Fruit fly (Drosophila melanogaster) whole organism, embryonic: ENCODE measurements around the gene Ndfip.
A peak's percentile ranks its signal among the peaks of the same experiment; 100 is the strongest.

Experiments used
- Adf1 ChIP-seq: fragments of 200-800 bp; sonication (Bioruptor generic); IDR thresholded peaks from 2 replicates; pipeline ENCODE4 v1.3.6; 2022; ENCODE audit warnings: missing biosample characterization, missing genetic modification characterization
- B-H2 ChIP-seq: fragments of 200-800 bp; sonication (Bioruptor generic); optimal IDR thresholded peaks from 2 replicates; lab custom pipeline; 2018; ENCODE audit warnings: missing biosample characterization, mild to moderate bottlenecking, missing genetic modification characterization
- CG11085 ChIP-seq: fragments of 200-800 bp; sonication (Bioruptor generic); IDR thresholded peaks from 2 replicates; pipeline ENCODE4 v1.3.6; 2022; ENCODE audit warnings: missing biosample characterization, missing genetic modification characterization
- CG11247 ChIP-seq: fragments of 200-800 bp; sonication (Bioruptor generic); IDR thresholded peaks from 2 replicates; pipeline ENCODE4 v1.3.6; 2022; ENCODE audit warnings: missing biosample characterization, missing genetic modification characterization
- CG11456 ChIP-seq: fragments of 200-800 bp; sonication (Bioruptor generic); IDR thresholded peaks from 3 replicates; pipeline ENCODE4 v1.3.6; 2022; ENCODE audit warnings: missing biosample characterization, missing genetic modification characterization
- CG13424 ChIP-seq: fragments of 200-800 bp; sonication (Bioruptor generic); optimal IDR thresholded peaks from 2 replicates; lab custom pipeline; 2019; ENCODE audit warnings: missing biosample characterization, mild to moderate bottlenecking, missing genetic modification characterization, moderate library complexity
- CG13624 ChIP-seq: fragments of 200-800 bp; sonication (Bioruptor generic); optimal IDR thresholded peaks from 2 replicates; lab custom pipeline; 2016; ENCODE audit warnings: missing biosample characterization, missing genetic modification characterization
- CG14710 ChIP-seq: fragments of 200-800 bp; sonication (Bioruptor generic); optimal IDR thresholded peaks from 3 replicates; lab custom pipeline; 2019; ENCODE audit warnings: missing biosample characterization, mild to moderate bottlenecking, missing genetic modification characterization, moderate library complexity
- CG15011 ChIP-seq: fragments of 200-800 bp; sonication (Bioruptor generic); optimal IDR thresholded peaks from 3 replicates; lab custom pipeline; 2018; ENCODE audit warnings: missing biosample characterization, mild to moderate bottlenecking, missing genetic modification characterization
- CG17568 ChIP-seq: fragments of 200-800 bp; sonication (Bioruptor generic); optimal IDR thresholded peaks from 2 replicates; lab custom pipeline; 2018; ENCODE audit warnings: missing biosample characterization, mild to moderate bottlenecking, missing genetic modification characterization, moderate library complexity
- CG18262 ChIP-seq: fragments of 200-800 bp; optimal IDR thresholded peaks from 3 replicates; lab custom pipeline; 2019; ENCODE audit warnings: missing biosample characterization, mild to moderate bottlenecking, missing genetic modification characterization, moderate library complexity
- CG2120 ChIP-seq: fragments of 200-800 bp; sonication (Bioruptor generic); optimal IDR thresholded peaks from 3 replicates; lab custom pipeline; 2016; ENCODE audit warnings: missing biosample characterization, missing genetic modification characterization
- CG2678 ChIP-seq: fragments of 200-800 bp; sonication (Bioruptor generic); optimal IDR thresholded peaks from 3 replicates; lab custom pipeline; 2019; ENCODE audit warnings: missing biosample characterization, mild to moderate bottlenecking, missing genetic modification characterization, moderate library complexity
- CG30020 ChIP-seq: fragments of 200-800 bp; optimal IDR thresholded peaks from 2 replicates; lab custom pipeline; 2019; ENCODE audit warnings: missing biosample characterization, mild to moderate bottlenecking, missing genetic modification characterization, moderate library complexity
- CG30431 ChIP-seq: fragments of 200-800 bp; sonication (Bioruptor generic); optimal IDR thresholded peaks from 2 replicates; lab custom pipeline; 2017; ENCODE audit warnings: missing biosample characterization, missing genetic modification characterization
- CG34224 ChIP-seq: fragments of 200-800 bp; sonication (Bioruptor generic); IDR thresholded peaks from 3 replicates; pipeline ENCODE4 v1.3.6; 2022; ENCODE audit warnings: missing biosample characterization, missing genetic modification characterization; ENCODE audit not compliant: partially characterized antibody
- CG3847 ChIP-seq: fragments of 200-800 bp; sonication (Bioruptor generic); IDR thresholded peaks from 2 replicates; pipeline ENCODE4 v1.3.6; 2022; ENCODE audit warnings: missing biosample characterization, missing genetic modification characterization
- CG4424 ChIP-seq: fragments of 200-800 bp; sonication (Bioruptor generic); optimal IDR thresholded peaks from 3 replicates; lab custom pipeline; 2016; ENCODE audit warnings: missing biosample characterization, missing genetic modification characterization
- CG4854 ChIP-seq: fragments of 200-800 bp; sonication (Bioruptor generic); optimal IDR thresholded peaks from 2 replicates; lab custom pipeline; 2016; ENCODE audit warnings: missing biosample characterization, missing genetic modification characterization, inconsistent platforms
- CG5245 ChIP-seq: fragments of 200-800 bp; sonication (Bioruptor generic); optimal IDR thresholded peaks from 3 replicates; lab custom pipeline; 2016; ENCODE audit warnings: missing biosample characterization, missing genetic modification characterization
- CG6791 ChIP-seq: fragments of 200-800 bp; sonication (Bioruptor generic); IDR thresholded peaks from 3 replicates; pipeline ENCODE4 v1.3.6; 2022; ENCODE audit warnings: missing biosample characterization, missing genetic modification characterization; ENCODE audit not compliant: partially characterized antibody
- CG7357 ChIP-seq: fragments of 200-800 bp; sonication (Bioruptor generic); IDR thresholded peaks from 3 replicates; pipeline ENCODE4 v1.3.6; 2022; ENCODE audit warnings: missing biosample characterization, missing genetic modification characterization
- CG7963 ChIP-seq: fragments of 200-800 bp; sonication (Bioruptor generic); IDR thresholded peaks from 3 replicates; pipeline ENCODE4 v1.3.6; 2022; ENCODE audit warnings: missing biosample characterization, missing genetic modification characterization; ENCODE audit not compliant: partially characterized antibody
- CG8388 ChIP-seq: fragments of 200-800 bp; sonication (Bioruptor generic); optimal IDR thresholded peaks from 2 replicates; lab custom pipeline; 2019; ENCODE audit warnings: missing biosample characterization, mild to moderate bottlenecking, missing genetic modification characterization, moderate library complexity
- CG9932 ChIP-seq: fragments of 200-800 bp; sonication (Bioruptor generic); IDR thresholded peaks from 2 replicates; pipeline ENCODE4 v1.3.6; 2022; ENCODE audit warnings: missing biosample characterization, missing genetic modification characterization
- CkIIα-i1 ChIP-seq: fragments of 200-800 bp; sonication (Bioruptor generic); IDR thresholded peaks from 2 replicates; pipeline ENCODE4 v1.3.6; 2022; ENCODE audit warnings: missing biosample characterization, missing genetic modification characterization
- Dek ChIP-seq: fragments of 200-800 bp; sonication (Bioruptor generic); optimal IDR thresholded peaks from 3 replicates; lab custom pipeline; 2019; ENCODE audit warnings: missing biosample characterization, mild to moderate bottlenecking, missing genetic modification characterization, moderate library complexity
- Dref ChIP-seq: fragments of 200-800 bp; sonication (Bioruptor generic); IDR thresholded peaks from 2 replicates; pipeline ENCODE4 v1.3.6; 2022; ENCODE audit warnings: missing biosample characterization, missing genetic modification characterization
- ERR ChIP-seq: fragments of 200-800 bp; sonication (Bioruptor generic); optimal IDR thresholded peaks from 2 replicates; lab custom pipeline; 2016; ENCODE audit warnings: missing biosample characterization, missing genetic modification characterization
- Hey ChIP-seq: fragments of 200-800 bp; sonication (Bioruptor generic); optimal IDR thresholded peaks from 3 replicates; lab custom pipeline; 2018; ENCODE audit warnings: missing biosample characterization, mild to moderate bottlenecking, missing genetic modification characterization
- Mes4 ChIP-seq: fragments of 200-800 bp; sonication (Bioruptor generic); optimal IDR thresholded peaks from 2 replicates; lab custom pipeline; 2016; ENCODE audit warnings: missing biosample characterization, missing genetic modification characterization
- Pdp1 ChIP-seq, 2 experiments: fragments of 200-800 bp; sonication (Bioruptor generic); optimal IDR thresholded peaks; 3 replicates each; lab custom pipeline; 2016; ENCODE audit warnings: missing biosample characterization in 2 of 2, missing genetic modification characterization in 2 of 2, mild to moderate bottlenecking in 1 of 2, moderate library complexity in 1 of 2
- TFAM ChIP-seq: fragments of 200-800 bp; sonication (Bioruptor generic); optimal IDR thresholded peaks from 2 replicates; lab custom pipeline; 2017; ENCODE audit warnings: missing biosample characterization, missing genetic modification characterization, inconsistent platforms
- amos ChIP-seq: fragments of 200-800 bp; sonication (Bioruptor generic); IDR thresholded peaks from 2 replicates; pipeline ENCODE4 v1.3.6; 2022; ENCODE audit warnings: missing biosample characterization, missing genetic modification characterization; ENCODE audit not compliant: partially characterized antibody
- dpn ChIP-seq, 2 experiments: fragments of 200-800 bp; sonication (Bioruptor generic); optimal IDR thresholded peaks; 3 replicates each; lab custom pipeline; 2016; ENCODE audit warnings: missing biosample characterization in 2 of 2, missing genetic modification characterization in 2 of 2
- gce ChIP-seq: fragments of 200-800 bp; sonication (Bioruptor generic); IDR thresholded peaks from 3 replicates; pipeline ENCODE4 v1.3.6; 2022; ENCODE audit warnings: missing biosample characterization, missing genetic modification characterization
- ind ChIP-seq: fragments of 200-800 bp; sonication (Bioruptor generic); optimal IDR thresholded peaks from 3 replicates; lab custom pipeline; 2016; ENCODE audit warnings: missing biosample characterization, missing genetic modification characterization
- lilli ChIP-seq: fragments of 200-800 bp; sonication (Bioruptor generic); optimal IDR thresholded peaks from 3 replicates; lab custom pipeline; 2016; ENCODE audit warnings: missing biosample characterization, missing genetic modification characterization
- lola ChIP-seq, 3 experiments: fragments of >200 bp in 2 of 3; fragments of 200-800 bp in 1 of 3; sonication (Bioruptor generic) in 1 of 3; optimal IDR thresholded peaks; 2 replicates each; lab custom pipeline; 2017 to 2019; ENCODE audit warnings: missing biosample characterization in 3 of 3, missing genetic modification characterization in 3 of 3, mild to moderate bottlenecking in 1 of 3, moderate library complexity in 1 of 3
- luna ChIP-seq: fragments of 200-800 bp; sonication (Bioruptor generic); optimal IDR thresholded peaks from 2 replicates; lab custom pipeline; 2016; ENCODE audit warnings: missing biosample characterization, missing genetic modification characterization
- pzg ChIP-seq: fragments of 200-800 bp; sonication (Bioruptor generic); optimal IDR thresholded peaks from 3 replicates; lab custom pipeline; 2018; ENCODE audit warnings: missing biosample characterization, mild to moderate bottlenecking, missing genetic modification characterization, moderate library complexity
- stwl ChIP-seq: fragments of 200-800 bp; sonication (Bioruptor generic); optimal IDR thresholded peaks from 3 replicates; lab custom pipeline; 2018; ENCODE audit warnings: missing biosample characterization, mild to moderate bottlenecking, missing genetic modification characterization, moderate library complexity
- sug ChIP-seq: fragments of 200-800 bp; optimal IDR thresholded peaks from 2 replicates; lab custom pipeline; 2019; ENCODE audit warnings: missing biosample characterization, mild to moderate bottlenecking, missing genetic modification characterization, moderate library complexity
- toy ChIP-seq: fragments of 200-800 bp; sonication (Bioruptor generic); IDR thresholded peaks from 2 replicates; pipeline ENCODE4 v1.3.6; 2022; ENCODE audit warnings: missing biosample characterization, missing genetic modification characterization
- trem ChIP-seq: fragments of 200-800 bp; optimal IDR thresholded peaks from 3 replicates; lab custom pipeline; 2019; ENCODE audit warnings: missing biosample characterization, mild to moderate bottlenecking, missing genetic modification characterization, moderate library complexity
- tx ChIP-seq: fragments of 200-800 bp; sonication (Bioruptor generic); optimal IDR thresholded peaks from 2 replicates; lab custom pipeline; 2016; ENCODE audit warnings: missing biosample characterization, missing genetic modification characterization
- unc-4 ChIP-seq: fragments of 200-800 bp; sonication (Bioruptor generic); IDR thresholded peaks from 2 replicates; pipeline ENCODE4 v1.3.6; 2022; ENCODE audit warnings: missing biosample characterization, missing genetic modification characterization; ENCODE audit not compliant: partially characterized antibody
- unpg ChIP-seq: fragments of 200-800 bp; sonication (Bioruptor generic); optimal IDR thresholded peaks from 3 replicates; lab custom pipeline; 2018; ENCODE audit warnings: missing biosample characterization, mild to moderate bottlenecking, missing genetic modification characterization, moderate library complexity

Gene Ndfip

DNA sequence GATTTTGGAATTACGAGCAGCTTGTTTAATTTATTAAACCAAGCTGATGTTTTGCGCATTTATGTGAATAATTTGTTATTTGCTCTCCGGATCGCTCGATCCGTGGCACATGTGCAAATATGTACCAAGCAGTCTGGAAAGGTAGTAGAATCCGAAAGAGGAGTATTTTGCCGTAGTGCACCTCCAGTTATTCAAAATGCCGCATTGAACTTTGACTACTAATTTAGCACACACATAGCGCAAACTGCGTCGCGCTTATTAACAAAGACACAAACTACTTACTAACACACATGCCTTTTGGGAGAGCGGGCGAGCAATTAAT, 5.1 kb upstream of the Ndfip start (continued):
- peak; percentile 65 for TF ChIP-seq Hey
- no peak for TF ChIP-seq tx (GFP tag; lab: Kevin White, UChicago)
- no peak for TF ChIP-seq CG30020 (tag; lab: Kevin White, UChicago)
- TF ChIP-seq CG13424: no peak
- TF ChIP-seq dpn (GFP tag; optimal IDR thresholded peaks at IDR 0.05; lab: Kevin White, UChicago): peak in 1 of 2 experiments; percentile 34
- no peak for TF ChIP-seq CG8388 (GFP tag; lab: Kevin White, UChicago)
- peak; percentile 19 for TF ChIP-seq Dek (tag; lab: Kevin White, UChicago)
- TF ChIP-seq CkIIα-i1 (GFP tag; lab: Robert Waterston, UW): 0 out of 2 replicates have a peak, but pooled peaks have one; percentile 17
- 0 out of 2 replicates have a peak, but pooled peaks have one; percentile 44 for TF ChIP-seq CG11247 (GFP tag; lab: Robert Waterston, UW)
- TF ChIP-seq CG11456 (GFP tag; lab: Robert Waterston, UW): peak; percentile 64; the same call in 1 of the 3 replicates
- no peak for TF ChIP-seq Dref (GFP tag; lab: Robert Waterston, UW)
- TF ChIP-seq Mes4 (GFP tag; lab: Kevin White, UChicago): peak; percentile 6
- TF ChIP-seq CG4424: peak; percentile 18
- TF ChIP-seq Adf1 (GFP tag; lab: Robert Waterston, UW): peak; percentile 38; the same call in 1 of the 2 replicates
- peak; percentile 59 for TF ChIP-seq ERR (GFP tag; lab: Kevin White, UChicago)
- no peak for TF ChIP-seq toy (GFP tag; lab: Robert Waterston, UW)
- TF ChIP-seq CG15011 (GFP tag; lab: Kevin White, UChicago): peak; percentile 38
- 0 out of 2 replicates have a peak, but pooled peaks have one; percentile 6 for TF ChIP-seq CG11085
- no peak for TF ChIP-seq CG2678 (tag; lab: Kevin White, UChicago)
- peak; percentile 26 for TF ChIP-seq sug
- no peak for TF ChIP-seq unpg
- TF ChIP-seq Pdp1 (GFP tag; optimal IDR thresholded peaks at IDR 0.05; lab: Kevin White, UChicago): peak; percentile 13 to 21
- TF ChIP-seq B-H2 (GFP tag; lab: Kevin White, UChicago): peak; percentile 82
- TF ChIP-seq luna (GFP tag; lab: Kevin White, UChicago): peak; percentile 33
- TF ChIP-seq lola (GFP tag; optimal IDR thresholded peaks at IDR 0.05; lab: Kevin White, UChicago): no peak
- peak; percentile 58 for TF ChIP-seq CG2120 (GFP tag; lab: Kevin White, UChicago)
- TF ChIP-seq pzg: peak; percentile 11
- peak; percentile 12 for TF ChIP-seq CG17568 (GFP tag; lab: Kevin White, UChicago)

DNA sequence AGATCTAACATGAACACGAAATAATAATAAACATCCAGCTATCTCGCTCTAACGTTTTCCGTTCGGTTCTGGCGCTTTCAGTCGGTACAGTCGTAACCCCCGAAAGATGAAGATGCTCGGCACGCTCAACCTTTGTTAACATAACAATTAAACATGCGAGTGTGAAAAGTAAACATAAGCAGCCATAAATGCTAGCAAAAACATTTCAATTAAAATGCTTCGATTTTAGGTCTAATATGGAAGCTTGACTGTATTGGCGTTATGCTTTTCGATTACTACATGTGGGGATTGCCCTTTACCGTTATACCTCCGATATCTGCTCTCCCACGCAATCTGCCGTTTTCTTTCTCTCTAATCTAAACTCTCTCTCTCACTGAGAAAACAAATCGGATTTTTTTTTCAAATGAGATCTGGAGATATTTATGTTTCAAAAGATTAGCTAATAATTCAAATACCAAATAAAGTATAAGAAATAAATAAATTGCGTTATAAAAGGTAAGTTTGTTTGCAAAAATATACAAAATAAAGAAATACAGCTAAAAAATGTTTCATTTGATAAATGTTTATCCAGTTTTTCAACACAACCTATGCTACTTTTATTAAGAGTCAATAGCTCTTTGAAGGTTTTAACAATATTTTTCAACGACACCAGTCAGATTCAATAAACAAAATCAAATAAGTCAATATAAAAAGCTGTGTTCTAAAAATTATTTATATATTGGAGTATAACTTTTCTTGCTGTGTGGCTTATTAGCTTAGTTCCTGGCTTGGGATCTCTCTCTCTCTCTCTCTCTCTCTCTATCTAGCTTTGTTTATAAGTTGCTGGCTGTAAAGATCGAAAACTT, 4.6 kb upstream of the Ndfip start:
- TF ChIP-seq CG7963 (GFP tag; lab: Robert Waterston, UW): no peak
- no peak for TF ChIP-seq amos (GFP tag; lab: Robert Waterston, UW)
- peak; percentile 97 for TF ChIP-seq CG9932 (GFP tag; lab: Robert Waterston, UW)
- peak; percentile 75 for TF ChIP-seq CG7357
- peak; percentile 91 for TF ChIP-seq CG3847 (GFP tag; lab: Robert Waterston, UW)
- TF ChIP-seq unc-4 (GFP tag; lab: Robert Waterston, UW): peak; percentile 16; the same call in 1 of the 2 replicates
- TF ChIP-seq lola (GFP tag; optimal IDR thresholded peaks at IDR 0.05; lab: Kevin White, UChicago): peak in 1 of 3 experiments; percentile 65
- TF ChIP-seq CG4854 (GFP tag; lab: Kevin White, UChicago): peak; percentile 75
- no peak for TF ChIP-seq CG34224 (GFP tag; lab: Robert Waterston, UW)
- peak; percentile 89 for TF ChIP-seq gce (GFP tag; lab: Robert Waterston, UW)
- TF ChIP-seq CG4424: peak; percentile 74
- peak; percentile 92 to 94 for TF ChIP-seq Pdp1 (GFP tag; optimal IDR thresholded peaks at IDR 0.05; lab: Kevin White, UChicago)
- TF ChIP-seq CG30431: peak; percentile 79
- peak; percentile 68 for TF ChIP-seq CG18262 (tag; lab: Kevin White, UChicago)
- TF ChIP-seq CG13624 (GFP tag; lab: Kevin White, UChicago): peak; percentile 93
- TF ChIP-seq CG5245 (GFP tag; lab: Kevin White, UChicago): peak; percentile 85
- TF ChIP-seq trem (tag; lab: Kevin White, UChicago): peak; percentile 54
- TF ChIP-seq ind (GFP tag; lab: Kevin White, UChicago): peak; percentile 90
- no peak for TF ChIP-seq stwl
- no peak for TF ChIP-seq CG6791
- peak; percentile 51 for TF ChIP-seq TFAM (GFP tag; lab: Kevin White, UChicago)
- peak; percentile 97 for TF ChIP-seq lilli (GFP tag; lab: Kevin White, UChicago)
- TF ChIP-seq CG14710 (tag; lab: Kevin White, UChicago): peak; percentile 50
